Worm (Caenorhabditis elegans) whole organism, mixed stage, embryonic: ENCODE measurements around the gene magu-4.

Experiments
- lin-13 ChIP-seq: fragments of 150-350 bp; optimal IDR thresholded peaks from 2 replicates; lab custom pipeline; 2014; ENCODE audit warnings: missing biosample characterization, missing genetic modification characterization
- mep-1 ChIP-seq: fragments of 150-350 bp; optimal IDR thresholded peaks from 2 replicates; lab custom pipeline; 2017; ENCODE audit warnings: missing biosample characterization, missing genetic modification reagents, missing genetic modification characterization, inconsistent platforms
- nhr-237 ChIP-seq: fragments of 150-350 bp; optimal IDR thresholded peaks from 2 replicates; lab custom pipeline; 2014; ENCODE audit warnings: missing biosample characterization, missing genetic modification characterization
- nhr-28 ChIP-seq: fragments of 150-350 bp; optimal IDR thresholded peaks from 2 replicates; lab custom pipeline; 2014; ENCODE audit warnings: missing biosample characterization, missing genetic modification characterization
- pha-4 ChIP-seq: fragments of 150-350 bp; optimal IDR thresholded peaks from 2 replicates; lab custom pipeline; 2018; ENCODE audit warnings: missing biosample characterization, missing genetic modification reagents, missing genetic modification characterization
- unc-39 ChIP-seq: fragments of 150-350 bp; optimal IDR thresholded peaks from 2 replicates; lab custom pipeline; 2014; ENCODE audit warnings: missing biosample characterization, missing genetic modification characterization
- ztf-11 ChIP-seq: fragments of 150-350 bp; optimal IDR thresholded peaks from 2 replicates; lab custom pipeline; 2014; ENCODE audit warnings: missing biosample characterization, missing genetic modification characterization

DNA sequence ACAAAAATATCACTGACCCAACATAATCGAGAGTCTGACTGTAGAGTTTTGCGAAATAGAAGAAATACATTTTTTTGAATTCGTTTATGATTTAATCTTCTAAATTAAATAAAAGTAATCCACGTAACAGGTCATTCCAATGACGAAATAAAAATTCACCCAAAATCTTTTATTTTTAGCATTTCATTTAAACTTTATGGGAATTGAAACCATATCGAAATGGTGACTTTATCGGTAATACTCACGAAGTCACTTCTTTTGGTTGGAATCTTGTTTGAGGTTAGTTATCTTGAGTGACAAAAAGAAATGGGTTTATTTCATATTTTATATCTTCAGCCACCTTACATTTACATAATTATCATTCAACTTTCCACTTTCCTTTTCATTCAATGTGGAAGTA lies 36.9 kb upstream of the magu-4 start, which contains the start of the genes C47E12.12 and C47E12.10:
- TF ChIP-seq pha-4 (no peak), nhr-28 (tag; lab: Kevin White, UChicago) (no peak), unc-39 (tag; lab: Kevin White, UChicago) (no peak), nhr-237 (tag; lab: Kevin White, UChicago) (no peak), lin-13 (no peak), mep-1 (tag; lab: Kevin White, UChicago) (no peak), ztf-11 (no peak)
